Worm (Caenorhabditis elegans): ENCODE measurements around the gene sahd-1.
"Not testable (repeated sequence)": the region's sequence is repeated elsewhere in the genome, so short reads cannot be mapped to it uniquely, and the experiment has no call there.

Gene sahd-1

DNA sequence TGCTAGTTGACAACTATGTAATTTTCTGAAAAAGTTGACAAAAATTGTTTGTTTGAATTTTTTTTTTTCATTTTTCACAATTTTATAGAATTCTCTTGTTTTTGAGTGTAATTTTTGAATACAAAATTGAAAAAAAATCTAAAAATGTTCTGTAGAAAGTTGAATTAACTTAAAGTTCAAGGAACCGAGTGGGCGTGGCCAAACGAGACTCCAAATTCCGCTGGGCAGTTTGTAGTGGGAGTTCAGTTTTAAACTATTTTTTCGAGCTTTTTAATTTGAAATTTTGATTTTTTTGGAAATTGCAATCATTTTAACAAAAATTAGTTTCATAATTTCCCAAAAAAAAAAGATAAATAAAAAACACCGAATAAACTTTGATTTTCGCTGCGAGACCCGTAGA lies 22.3 kb upstream of the sahd-1 start:
- TF ChIP-seq unc-62 (GFP tag; optimal IDR thresholded peaks at IDR 0.05): no peak

DNA sequence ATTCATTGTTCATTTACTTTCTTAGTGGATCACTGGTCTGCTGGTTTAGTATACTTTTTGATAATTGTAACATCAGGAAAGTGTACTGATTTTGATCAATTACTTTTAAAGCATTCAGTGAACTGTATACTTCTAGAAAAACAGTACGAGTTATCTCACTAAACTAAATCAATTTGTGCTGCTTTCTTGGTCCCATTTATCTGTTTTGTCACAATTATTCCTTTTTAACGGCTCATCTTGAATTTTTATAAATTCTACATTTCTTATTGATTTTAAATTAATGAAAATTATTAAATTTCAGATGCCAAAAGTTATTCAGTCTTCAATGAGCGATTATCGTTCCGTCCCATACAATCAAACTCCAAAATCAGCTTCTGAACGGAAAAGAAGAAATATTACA lies 20.2 kb upstream of the sahd-1 start, which contains the start of gene hlh-25:
hlh-25 (plus strand) TSS at position 301 of the 400 bp plus-strand sequence.
- not testable (repeated sequence) for TF ChIP-seq unc-62 (GFP tag; optimal IDR thresholded peaks at IDR 0.05)

DNA sequence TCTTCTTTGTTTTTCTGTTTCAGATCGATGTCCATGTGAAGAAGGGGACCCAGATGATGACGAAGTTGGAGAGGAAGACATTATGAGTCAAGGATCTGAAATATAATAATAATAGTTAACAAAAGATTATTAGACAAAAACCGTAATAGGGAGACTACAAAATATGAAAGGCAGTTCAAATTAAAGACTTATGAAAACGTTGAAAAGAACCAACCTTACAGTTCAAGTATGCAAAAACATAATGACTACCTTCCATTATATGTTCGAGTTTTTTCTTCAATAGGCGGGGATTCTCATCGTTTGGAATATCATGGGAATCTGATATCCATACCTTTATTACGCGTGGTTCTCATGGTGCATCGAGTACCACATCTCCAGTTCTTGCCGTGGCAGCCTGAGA lies 18.9 kb upstream of the sahd-1 start, which contains the start of gene hlh-26:
hlh-26 (minus strand) TSS at position 101 of the 400 bp plus-strand sequence.
- TF ChIP-seq unc-62 (GFP tag; optimal IDR thresholded peaks at IDR 0.05): no peak

DNA sequence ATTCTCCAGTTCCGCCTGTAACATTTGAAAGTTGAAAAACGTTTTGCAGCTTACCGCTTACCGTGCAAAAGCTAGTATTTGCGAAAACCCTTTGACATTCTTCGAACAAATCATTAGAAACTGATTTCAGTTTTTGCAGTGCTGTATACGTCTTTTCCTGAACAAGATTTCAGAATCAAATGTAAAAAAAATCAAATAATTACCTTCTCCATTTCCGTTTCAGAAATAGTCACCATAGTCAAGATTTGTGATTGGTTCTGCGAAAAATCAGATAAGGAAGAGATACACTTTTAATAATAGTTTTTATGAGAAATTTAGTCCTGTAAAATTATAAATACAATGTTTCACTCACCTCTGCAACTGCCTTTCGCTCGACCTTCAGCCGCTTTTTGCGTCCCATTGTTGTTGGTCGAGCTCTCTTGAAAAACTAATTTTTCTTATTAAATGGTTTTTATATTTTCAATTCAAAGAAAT lies 17.1 kb upstream of the sahd-1 start, which contains the start of gene C17C3.9:
C17C3.9 (minus strand) TSS at position 424 of the 474 bp plus-strand sequence.
- no peak for TF ChIP-seq unc-62 (GFP tag; optimal IDR thresholded peaks at IDR 0.05)

DNA sequence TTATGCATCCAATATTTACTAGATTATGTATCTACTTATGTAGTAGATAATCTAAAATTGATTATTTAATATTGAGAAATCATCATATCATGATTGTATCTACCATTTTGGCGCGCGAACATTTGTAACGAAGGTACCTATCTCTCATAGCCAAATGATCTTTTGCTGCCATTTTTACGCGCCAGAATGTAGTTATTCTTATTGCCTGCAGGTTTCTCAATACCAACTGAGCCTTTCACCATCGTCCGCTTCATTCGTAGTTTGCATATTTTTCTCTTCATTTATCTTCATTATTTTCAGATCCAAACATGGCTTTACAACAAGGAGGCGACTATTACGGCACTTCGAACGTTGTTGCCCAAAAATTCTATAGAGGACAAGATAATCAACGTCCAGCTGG lies 13.1 kb upstream of the sahd-1 start, which contains the start of gene ZK177.1:
ZK177.1 (plus strand) TSS at position 301 of the 400 bp plus-strand sequence.
- no peak for TF ChIP-seq unc-62 (GFP tag; optimal IDR thresholded peaks at IDR 0.05)

DNA sequence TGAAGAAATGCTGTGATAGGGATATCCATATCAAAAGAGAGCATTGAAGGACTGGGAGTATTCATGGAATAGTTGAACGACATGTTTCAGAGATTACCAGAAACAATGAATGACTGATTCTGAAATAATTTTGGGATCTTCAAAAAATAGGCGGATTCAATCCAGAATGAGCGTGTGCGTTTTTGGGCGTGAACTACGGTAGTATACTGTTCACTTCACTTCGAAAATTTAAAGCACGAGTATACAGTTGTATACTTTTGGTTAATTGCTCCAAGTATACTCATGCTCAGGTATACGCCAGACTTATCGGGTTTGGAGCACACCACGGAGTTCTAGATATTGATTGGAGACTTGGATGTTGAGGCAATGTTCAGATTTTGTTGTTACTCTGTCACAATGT lies 10.6 kb upstream of the sahd-1 start, which contains the start of gene tbx-35:
tbx-35 (minus strand) TSS at position 101 of the 400 bp plus-strand sequence.
- TF ChIP-seq unc-62 (GFP tag; optimal IDR thresholded peaks at IDR 0.05): no peak

DNA sequence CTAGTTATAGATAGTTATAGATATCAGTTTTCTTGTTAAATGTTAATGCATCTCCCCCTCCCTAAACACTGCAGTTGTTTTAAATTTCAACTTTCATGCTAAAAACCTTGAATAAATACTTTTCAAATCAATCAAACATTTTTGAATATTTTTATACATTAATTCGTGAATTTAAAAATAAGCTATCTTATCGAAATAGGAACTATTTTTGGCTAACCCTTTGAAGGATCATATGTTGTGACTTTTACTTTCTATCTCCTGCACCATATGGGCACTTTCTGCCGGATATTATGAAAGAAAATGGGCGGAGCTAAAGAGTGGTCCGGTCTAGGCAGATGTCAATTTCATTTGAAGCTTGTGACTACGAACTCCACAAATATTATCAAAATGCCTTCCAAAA lies 7.9 kb upstream of the sahd-1 start, which contains the start of gene ZK177.11:
ZK177.11 (plus strand) TSS at position 301 of the 400 bp plus-strand sequence.
- no peak for TF ChIP-seq unc-62 (GFP tag; optimal IDR thresholded peaks at IDR 0.05)

DNA sequence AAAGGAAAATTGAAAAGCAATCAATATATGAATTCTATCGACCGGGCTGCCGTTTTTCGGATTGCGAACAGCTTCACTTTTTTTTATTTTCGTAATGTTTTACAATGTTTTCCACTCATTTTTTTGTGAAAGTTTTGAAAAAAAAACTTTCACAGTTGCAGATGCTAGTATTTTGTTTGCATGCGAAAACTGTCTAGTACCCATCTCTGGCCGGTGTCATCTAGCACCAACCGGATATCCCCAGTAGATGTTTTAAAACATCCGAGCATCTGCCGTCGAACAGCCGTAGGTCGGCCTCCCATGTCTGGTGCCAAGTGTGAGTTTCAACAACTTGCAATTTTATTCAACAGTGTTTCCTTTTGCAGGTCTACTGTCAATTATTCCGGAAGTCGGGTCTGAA lies 6.7 kb upstream of the sahd-1 start, which contains the start of gene ZK177.12:
ZK177.12 (plus strand) TSS at position 301 of the 400 bp plus-strand sequence.
- no peak for TF ChIP-seq unc-62 (GFP tag; optimal IDR thresholded peaks at IDR 0.05)

DNA sequence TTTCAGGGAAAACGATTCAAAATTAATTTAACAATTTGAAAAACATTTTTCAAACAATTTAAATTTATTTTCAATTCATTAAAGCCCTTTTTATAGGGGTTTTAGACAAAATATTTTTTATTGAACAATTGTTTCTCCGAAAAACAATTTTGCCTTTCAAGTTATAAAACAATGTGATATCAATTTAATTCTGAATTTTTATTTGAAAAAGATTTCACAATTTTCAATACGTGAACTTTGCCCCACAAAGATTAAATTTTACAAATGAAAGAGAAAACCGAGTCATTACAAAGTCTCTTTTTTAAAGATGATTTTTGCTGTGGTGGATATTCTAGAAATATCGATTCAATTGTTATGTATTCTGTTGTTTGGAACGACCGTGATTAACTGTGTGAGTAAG lies 4.2 kb upstream of the sahd-1 start, which contains the start of gene ZK177.2:
ZK177.2 (plus strand) TSS at position 301 of the 400 bp plus-strand sequence.
- no peak for TF ChIP-seq unc-62 (GFP tag; optimal IDR thresholded peaks at IDR 0.05)

DNA sequence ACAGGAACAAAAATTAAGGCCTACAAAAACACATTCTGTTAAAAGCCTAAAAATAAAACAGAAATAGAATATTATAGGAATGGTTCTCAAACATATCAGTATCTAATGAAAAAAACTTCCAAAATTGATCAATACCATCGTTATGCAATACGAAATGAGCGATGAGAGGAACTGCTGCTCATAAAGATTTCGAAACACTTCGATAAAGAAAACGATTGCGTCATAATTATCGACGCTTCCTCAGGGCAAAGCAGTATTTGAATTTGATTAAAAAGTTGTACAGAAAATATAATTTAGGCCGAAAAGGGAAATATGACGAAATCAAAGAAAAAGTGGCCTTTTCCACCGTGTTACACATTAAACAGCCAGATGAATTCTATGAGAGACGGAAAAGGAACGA lies 3.3 kb upstream of the sahd-1 start:
- no peak for TF ChIP-seq unc-62 (GFP tag; optimal IDR thresholded peaks at IDR 0.05)

DNA sequence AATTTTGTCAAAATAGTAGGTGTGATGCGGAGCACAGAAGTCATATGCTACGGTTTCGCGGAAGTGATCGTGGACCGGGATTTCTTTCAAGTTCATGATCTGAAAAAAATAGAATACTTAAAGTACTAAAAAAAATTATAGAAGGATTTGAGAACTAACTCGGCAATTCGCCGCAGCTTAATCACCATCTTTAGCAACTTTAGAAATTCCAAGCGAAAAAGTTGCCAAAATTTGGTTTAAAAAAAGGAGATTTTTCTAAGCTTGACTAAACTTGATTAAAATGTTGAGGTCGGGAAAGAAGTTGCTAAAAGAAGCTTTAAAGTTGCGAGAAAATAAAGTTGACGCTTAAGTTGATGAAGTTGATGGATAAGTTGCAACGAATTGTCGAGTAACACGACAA lies 2.9 kb upstream of the sahd-1 start, which contains the start of gene ZK177.9:
ZK177.9 (minus strand) TSS at position 101 of the 400 bp plus-strand sequence.
- TF ChIP-seq unc-62 (GFP tag; optimal IDR thresholded peaks at IDR 0.05): no peak

DNA sequence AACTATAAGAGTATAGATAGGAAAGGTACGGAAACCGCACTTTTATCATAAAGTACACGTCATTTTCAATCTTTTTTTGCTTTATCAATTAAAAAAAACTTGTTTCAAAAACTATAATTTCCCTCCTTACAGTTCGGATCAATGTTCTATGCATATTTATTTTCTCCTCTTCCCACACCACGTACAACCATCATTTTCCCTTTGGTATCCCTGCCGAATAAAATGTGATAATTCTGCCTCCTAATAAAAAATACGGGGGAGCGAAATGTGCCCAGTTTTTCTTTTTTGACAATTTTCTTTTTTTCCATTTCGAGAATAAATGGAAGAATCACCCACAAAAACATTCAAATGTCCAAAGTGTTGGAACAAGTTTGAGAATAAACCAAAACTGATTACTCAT lies 797 bp upstream of the sahd-1 start, which contains the start of gene ZK177.3:
ZK177.3 (plus strand) TSS at position 301 of the 400 bp plus-strand sequence.
- no peak for TF ChIP-seq unc-62 (GFP tag; optimal IDR thresholded peaks at IDR 0.05)

DNA sequence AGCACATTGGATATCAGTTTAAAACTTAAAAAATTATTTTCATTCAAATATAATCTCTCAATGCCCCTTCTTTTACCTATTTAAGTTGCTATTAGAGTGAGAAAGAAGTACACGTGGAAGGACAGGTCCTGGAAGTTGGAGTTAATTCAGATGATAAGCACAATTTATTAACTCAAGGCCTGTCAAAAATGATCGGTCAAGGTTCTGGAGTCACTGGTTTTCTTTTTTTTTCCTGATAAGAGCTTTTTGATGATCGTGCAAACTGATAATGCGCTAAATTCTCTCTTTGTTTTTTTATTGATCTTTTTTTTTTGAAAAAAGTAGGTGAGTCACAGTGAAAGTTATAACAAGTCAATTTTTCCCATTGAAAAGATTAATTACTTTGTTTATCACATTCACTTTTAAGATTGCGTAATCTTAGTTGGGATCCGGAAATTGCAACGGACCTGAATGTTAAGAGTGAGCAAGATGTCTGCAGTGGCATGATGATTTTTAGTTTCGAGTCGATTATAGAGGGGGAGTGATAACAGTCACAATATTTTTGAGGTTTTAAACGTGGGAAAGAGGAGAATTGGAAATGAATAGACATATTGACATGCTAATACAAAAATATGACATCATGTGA lies 2.2 kb downstream of the sahd-1 start:
- TF ChIP-seq unc-62 (GFP tag; optimal IDR thresholded peaks at IDR 0.05): no peak

DNA sequence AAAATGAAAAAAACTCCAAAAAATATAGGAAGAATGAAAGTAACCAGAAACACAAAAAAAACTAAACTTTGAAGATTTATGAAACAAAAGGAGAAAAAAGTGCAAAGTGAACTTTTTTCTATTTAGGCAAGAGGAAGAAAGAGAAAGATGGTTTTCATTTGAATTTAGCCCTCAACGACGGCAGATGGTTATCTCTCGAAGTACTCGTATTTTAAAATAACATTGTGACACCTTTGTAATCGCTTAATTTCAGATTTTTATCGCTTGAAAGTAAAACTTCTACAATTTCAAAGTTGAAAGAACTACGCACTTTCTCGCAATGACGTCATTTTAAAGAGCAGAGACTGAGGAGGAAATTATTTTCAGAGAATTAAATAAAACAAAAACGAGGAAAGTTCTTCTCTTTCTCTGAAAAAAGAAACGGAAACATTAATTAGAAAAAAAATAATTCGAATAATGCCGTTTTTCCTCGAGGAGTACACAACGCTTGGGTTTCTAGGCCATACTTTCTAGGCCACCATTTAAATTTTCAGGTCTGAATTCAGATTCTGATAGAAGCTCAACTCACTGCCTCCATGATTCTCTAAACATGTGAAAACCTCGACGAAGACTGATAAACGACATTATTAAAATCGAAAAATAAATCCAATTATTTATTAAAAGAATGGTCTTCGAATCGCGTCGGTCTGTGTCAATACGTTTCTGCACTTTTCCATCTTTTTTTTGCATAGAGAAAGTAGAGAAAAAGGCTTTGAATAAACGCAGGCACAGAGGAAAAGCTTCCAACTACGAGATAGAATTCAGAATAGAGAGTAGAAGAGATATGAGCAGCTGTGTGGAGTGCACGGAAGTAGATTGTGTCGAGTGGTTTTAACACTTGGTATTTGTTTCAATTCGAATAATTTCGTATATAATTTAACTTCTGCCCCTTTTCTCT lies 3.1 kb downstream of the sahd-1 start:
- TF ChIP-seq unc-62 (GFP tag; optimal IDR thresholded peaks at IDR 0.05): no peak

DNA sequence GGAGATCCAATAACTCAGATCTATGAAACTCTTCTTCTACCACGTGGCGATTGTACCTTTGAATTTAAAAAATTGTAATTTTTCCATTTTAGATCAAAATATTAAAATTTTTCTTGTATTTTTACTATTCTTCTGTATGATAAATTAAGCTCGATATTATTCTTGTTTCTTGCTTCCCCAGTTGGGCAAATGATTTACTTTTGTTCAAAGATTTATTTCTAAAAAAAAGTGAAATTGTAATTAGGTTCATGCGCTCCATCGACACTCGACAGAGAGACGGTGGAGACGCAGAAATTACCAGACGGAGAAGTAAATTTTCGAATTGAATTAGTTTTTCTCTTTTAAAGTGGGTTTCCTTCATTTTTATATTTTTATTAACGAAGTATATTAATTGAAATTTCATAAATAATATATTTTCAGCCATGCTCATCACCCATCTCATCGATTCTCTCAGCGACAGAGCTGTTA lies 8.9 kb downstream of the sahd-1 start, which contains the start of gene npp-24:
npp-24 (plus strand) TSS at position 51 of the 468 bp plus-strand sequence.
- TF ChIP-seq unc-62 (GFP tag; optimal IDR thresholded peaks at IDR 0.05): no peak

DNA sequence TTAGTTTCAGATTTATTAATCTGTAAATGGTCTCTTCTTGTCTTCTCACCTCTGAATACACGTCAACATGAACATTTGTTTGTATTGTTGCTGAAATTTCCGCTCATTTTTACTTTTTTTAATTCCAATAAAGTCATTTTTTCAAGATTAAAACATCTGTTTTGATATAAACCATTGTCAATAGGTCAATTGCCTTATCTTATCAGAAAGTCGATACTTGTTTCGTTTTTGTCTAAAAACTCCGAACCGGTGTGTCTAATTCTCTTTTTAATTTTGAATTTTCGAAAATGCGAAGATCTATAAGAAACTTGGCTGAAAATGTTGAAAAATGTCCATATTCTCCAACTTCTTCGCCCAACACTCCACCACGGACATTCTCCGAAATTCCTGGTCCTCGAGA lies 11.0 kb downstream of the sahd-1 start, which contains the start of gene cyp-44A1:
cyp-44A1 (plus strand) TSS at position 285 of the 400 bp plus-strand sequence.
- TF ChIP-seq unc-62 (GFP tag; optimal IDR thresholded peaks at IDR 0.05): no peak
